Worm (Caenorhabditis elegans): ENCODE results near the gene T24C12.3.

The T24C12.3 gene

DNA sequence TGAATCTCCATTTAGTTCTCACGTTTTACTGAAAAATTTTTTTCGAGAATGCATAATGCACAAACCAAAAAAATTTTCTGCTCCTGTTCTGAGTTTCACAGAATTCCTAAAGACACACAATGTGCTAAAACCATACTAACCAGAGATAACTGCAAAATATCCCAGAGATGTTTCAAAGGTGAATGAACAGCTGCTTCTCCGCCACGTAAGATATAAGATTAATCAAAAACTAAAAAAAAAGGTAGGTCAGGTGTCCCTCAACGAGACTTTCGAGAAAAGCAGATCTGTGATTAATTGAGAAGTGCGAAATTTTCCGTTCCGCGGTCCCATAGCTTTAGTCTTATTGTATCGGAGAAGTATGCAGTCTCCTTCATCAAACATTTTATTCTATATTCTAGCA is 38.9 kb downstream of the T24C12.3 start, which contains the start of gene F48B9.3:
TSS of gene F48B9.3 (plus strand) at position 301 of the 400 bp plus-strand sequence.
- TF ChIP-seq F37B4.10 (GFP tag; IDR thresholded peaks at IDR 0.05) (no peak), ama-1 (optimal IDR thresholded peaks at IDR 0.05) (no peak), ama-1 (GFP tag; optimal IDR thresholded peaks at IDR 0.05) (no peak), lsl-1 (GFP tag; optimal IDR thresholded peaks at IDR 0.05) (no peak), B0035.1 (tag; optimal IDR thresholded peaks at IDR 0.05) (no peak), somi-1 (GFP tag; optimal IDR thresholded peaks at IDR 0.05) (no peak), akir-1 (GFP tag; optimal IDR thresholded peaks at IDR 0.05) (no peak), ccch-3 (GFP tag; optimal IDR thresholded peaks at IDR 0.05) (no peak), unc-62 (GFP tag; optimal IDR thresholded peaks at IDR 0.05) (no peak), Y67H2A.10 (GFP tag; conservative IDR thresholded peaks at IDR 0.05) (no peak), nfya-2 (GFP tag; IDR thresholded peaks at IDR 0.05) (no peak), lin-54 (GFP tag; optimal IDR thresholded peaks at IDR 0.05) (no peak), rcor-1 (GFP tag; IDR thresholded peaks at IDR 0.05) (no peak), athp-1 (tag; optimal IDR thresholded peaks at IDR 0.05) (no peak), hlh-26 (GFP tag; conservative IDR thresholded peaks at IDR 0.05) (no peak), tbp1 (GFP tag; optimal IDR thresholded peaks at IDR 0.05) (no peak)

DNA sequence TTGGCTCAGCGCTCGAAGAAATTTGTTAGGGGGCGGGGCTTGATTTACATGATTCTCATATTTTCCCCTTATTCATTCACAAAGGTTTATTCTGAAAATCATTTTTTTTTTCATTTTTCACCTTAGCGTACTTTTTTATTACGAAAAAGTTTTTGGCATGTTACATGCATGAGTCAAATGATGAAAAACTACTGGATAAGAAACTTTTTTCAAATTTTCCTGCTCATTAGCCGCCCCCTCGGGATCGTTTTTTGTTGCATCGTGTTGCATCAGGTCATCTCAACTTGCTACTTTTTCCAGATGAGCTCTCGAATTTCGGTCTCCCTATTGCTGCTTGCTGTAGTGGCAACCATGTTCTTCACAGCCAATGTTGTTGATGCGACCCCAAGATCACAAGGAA is 40.6 kb downstream of the T24C12.3 start, which contains the start of gene pdf-2:
TSS of gene pdf-2 (plus strand) at position 301 of the 400 bp plus-strand sequence.
- TF ChIP-seq lin-35 (GFP tag; optimal IDR thresholded peaks at IDR 0.05) (no peak), Y95B8A.8 (GFP tag; IDR thresholded peaks at IDR 0.05) (no peak), tbp1 (GFP tag; optimal IDR thresholded peaks at IDR 0.05) (no peak)

DNA sequence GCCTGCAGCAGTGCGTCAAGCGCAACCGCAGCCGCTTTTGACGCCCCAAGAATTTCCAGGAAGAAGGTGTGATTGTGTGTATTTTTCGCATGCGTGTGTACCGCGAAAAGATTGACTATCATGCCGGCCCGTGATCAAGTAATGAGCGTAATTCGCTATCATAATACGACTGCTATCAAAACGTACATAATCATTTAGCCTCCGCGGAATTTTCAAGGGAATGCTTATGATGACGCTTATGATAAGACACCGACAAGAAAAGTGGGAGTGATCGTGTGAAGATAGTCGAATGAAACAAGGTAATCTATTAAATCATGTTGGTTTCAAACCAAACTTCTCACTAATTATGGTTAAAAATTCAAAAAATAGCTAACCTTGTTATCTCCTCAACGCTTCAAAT is 45.8 kb downstream of the T24C12.3 start:
- no peak for TF ChIP-seq lsy-27 (tag; optimal IDR thresholded peaks at IDR 0.05; ENCODE audit: borderline replicate concordance, insufficient read depth)
- TF ChIP-seq ceh-91 (GFP tag; IDR thresholded peaks at IDR 0.05) = no peak
- no peak for TF ChIP-seq mel-28 (tag; optimal IDR thresholded peaks at IDR 0.05; ENCODE audit: borderline replicate concordance)
- no peak for TF ChIP-seq ceh-100 (GFP tag; IDR thresholded peaks at IDR 0.05)
- TF ChIP-seq aptf-3 (GFP tag; IDR thresholded peaks at IDR 0.05) = no peak
- TF ChIP-seq Y53F4B.3 (GFP tag; IDR thresholded peaks at IDR 0.05) = no peak
- no peak for TF ChIP-seq T07F8.4 (tag; optimal IDR thresholded peaks at IDR 0.05)
- no peak for TF ChIP-seq mxl-1 (tag; optimal IDR thresholded peaks at IDR 0.05)
- TF ChIP-seq F39B2.1 (GFP tag; IDR thresholded peaks at IDR 0.05) = no peak
- TF ChIP-seq pbrm-1 (GFP tag; IDR thresholded peaks at IDR 0.05) = no peak
- no peak for TF ChIP-seq K11D2.4 (GFP tag; IDR thresholded peaks at IDR 0.05)
- TF ChIP-seq egl-44 (GFP tag; IDR thresholded peaks at IDR 0.05) = no peak
- TF ChIP-seq efl-1 (GFP tag; optimal IDR thresholded peaks at IDR 0.05) = no peak
- TF ChIP-seq hlh-12 (tag; optimal IDR thresholded peaks at IDR 0.05) = no peak
- no peak for TF ChIP-seq attf-5 (GFP tag; optimal IDR thresholded peaks at IDR 0.05)
- TF ChIP-seq bed-2 (GFP tag; IDR thresholded peaks at IDR 0.05) = no peak

DNA sequence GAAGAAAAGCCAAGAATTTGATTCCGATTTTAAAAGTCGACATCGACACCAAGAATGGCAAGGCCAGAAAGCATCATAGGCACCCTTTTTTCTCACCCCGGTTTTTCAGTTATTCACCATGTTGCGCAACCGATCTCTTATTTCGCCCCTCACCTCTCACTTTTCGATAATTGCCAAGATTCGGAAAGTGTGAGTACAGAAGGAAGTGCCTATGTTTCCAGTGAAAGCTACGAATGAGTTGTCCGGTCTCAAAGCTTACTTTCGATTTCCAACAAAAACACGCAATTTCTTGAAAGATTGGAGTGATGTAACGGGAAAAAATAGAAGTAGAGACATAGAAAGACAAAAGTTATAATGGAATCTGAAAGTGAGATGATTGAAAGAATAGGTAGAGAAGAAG is 49.9 kb downstream of the T24C12.3 start:
- TF ChIP-seq D2030.7 (GFP tag; IDR thresholded peaks at IDR 0.05) = no peak
- TF ChIP-seq B0336.3 (GFP tag; IDR thresholded peaks at IDR 0.05) = no peak
- no peak for TF ChIP-seq F57A8.1 (GFP tag; optimal IDR thresholded peaks at IDR 0.05)
- TF ChIP-seq mxl-1 (tag; optimal IDR thresholded peaks at IDR 0.05) = no peak
- TF ChIP-seq rpc-1 (optimal IDR thresholded peaks at IDR 0.05) = no peak
- TF ChIP-seq rpc-1 (tag; optimal IDR thresholded peaks at IDR 0.05) = no peak
- TF ChIP-seq attf-5 (GFP tag; optimal IDR thresholded peaks at IDR 0.05) = no peak
- TF ChIP-seq ama-1 (optimal IDR thresholded peaks at IDR 0.05) = no peak
- no peak for TF ChIP-seq ama-1 (GFP tag; optimal IDR thresholded peaks at IDR 0.05)
- TF ChIP-seq madf-8 (GFP tag; conservative IDR thresholded peaks at IDR 0.05) = no peak
- no peak for TF ChIP-seq gei-17 (GFP tag; optimal IDR thresholded peaks at IDR 0.05)

All from whole organism, young adult.